Worm (Caenorhabditis elegans) whole organism, late embryonic: ENCODE data around the gene srh-214.

Experiments used
- K02D7.2 ChIP-seq: sonication (generic microtip); optimal IDR thresholded peaks from 2 replicates; lab custom pipeline; 2017; ENCODE audit warnings: mild to moderate bottlenecking, missing genetic modification characterization, missing compliant biosample characterization
- ama-1 ChIP-seq: fragments of 150-350 bp; optimal IDR thresholded peaks from 2 replicates; lab custom pipeline; 2014
- ceh-14 ChIP-seq: sonication (generic microtip); optimal IDR thresholded peaks from 2 replicates; lab custom pipeline; 2016; ENCODE audit warnings: missing genotype, missing genetic modification characterization, missing compliant biosample characterization
- ceh-18 ChIP-seq: sonication (generic microtip); optimal IDR thresholded peaks from 2 replicates; lab custom pipeline; 2016; ENCODE audit warnings: missing genetic modification characterization, missing compliant biosample characterization
- ceh-19 ChIP-seq: fragments of 200-800 bp; sonication (Bioruptor generic); optimal IDR thresholded peaks from 2 replicates; lab custom pipeline; 2018; ENCODE audit warnings: mild to moderate bottlenecking, missing genetic modification characterization, missing compliant biosample characterization
- ceh-2 ChIP-seq: sonication (generic microtip); optimal IDR thresholded peaks from 2 replicates; lab custom pipeline; 2016; ENCODE audit warnings: missing genotype, missing genetic modification characterization, missing compliant biosample characterization
- ceh-22 ChIP-seq: sonication (generic microtip); optimal IDR thresholded peaks from 2 replicates; lab custom pipeline; 2017; ENCODE audit warnings: missing biosample characterization, missing genetic modification characterization
- ceh-24 ChIP-seq: sonication (generic microtip); optimal IDR thresholded peaks from 2 replicates; lab custom pipeline; 2016; ENCODE audit warnings: mild to moderate bottlenecking, missing genetic modification characterization, missing compliant biosample characterization
- ceh-30 ChIP-seq: fragments of 150-350 bp; optimal IDR thresholded peaks from 2 replicates; lab custom pipeline; 2014; ENCODE audit warnings: missing biosample characterization, missing genetic modification characterization
- ceh-31 ChIP-seq: sonication (generic microtip); optimal IDR thresholded peaks from 2 replicates; lab custom pipeline; 2016; ENCODE audit warnings: missing genetic modification characterization, missing compliant biosample characterization
- ceh-34 ChIP-seq: sonication (generic microtip); optimal IDR thresholded peaks from 2 replicates; lab custom pipeline; 2016; ENCODE audit warnings: mild to moderate bottlenecking, missing genetic modification characterization, missing compliant biosample characterization
- ceh-45 ChIP-seq: fragments of 200-800 bp; sonication (Bioruptor generic); IDR thresholded peaks from 2 replicates; pipeline ENCODE4 v1.3.6; 2022; ENCODE audit warnings: missing genetic modification reagents, missing genetic modification characterization, missing compliant biosample characterization
- ceh-48 ChIP-seq: sonication (generic microtip); optimal IDR thresholded peaks from 2 replicates; lab custom pipeline; 2016; ENCODE audit warnings: missing genetic modification characterization, inconsistent platforms, missing compliant biosample characterization
- ceh-6 ChIP-seq: fragments of 200-800 bp; sonication (Bioruptor generic); optimal IDR thresholded peaks from 2 replicates; lab custom pipeline; 2018; ENCODE audit warnings: mild to moderate bottlenecking, missing genetic modification characterization, missing compliant biosample characterization
- ceh-9 ChIP-seq: sonication (generic microtip); optimal IDR thresholded peaks from 2 replicates; lab custom pipeline; 2016; ENCODE audit warnings: mild to moderate bottlenecking, missing genetic modification characterization, inconsistent platforms, missing compliant biosample characterization
- che-1 ChIP-seq: sonication (generic microtip); optimal IDR thresholded peaks from 2 replicates; lab custom pipeline; 2016; ENCODE audit warnings: mild to moderate bottlenecking, missing genetic modification characterization, missing compliant biosample characterization
- dmd-4 ChIP-seq: sonication (generic microtip); optimal IDR thresholded peaks from 2 replicates; lab custom pipeline; 2016; ENCODE audit warnings: borderline replicate concordance, missing genetic modification characterization, missing compliant biosample characterization
- elt-2 ChIP-seq: sonication (generic microtip); optimal IDR thresholded peaks from 2 replicates; lab custom pipeline; 2016; ENCODE audit warnings: missing genetic modification reagents, missing genetic modification characterization, missing compliant biosample characterization
- elt-4 ChIP-seq: sonication (generic microtip); optimal IDR thresholded peaks from 2 replicates; lab custom pipeline; 2016; ENCODE audit warnings: missing genetic modification characterization, missing compliant biosample characterization
- ets-4 ChIP-seq: sonication (generic microtip); optimal IDR thresholded peaks from 2 replicates; lab custom pipeline; 2016; ENCODE audit warnings: missing genetic modification characterization, missing compliant biosample characterization
- eyg-1 ChIP-seq: sonication (generic microtip); optimal IDR thresholded peaks from 2 replicates; lab custom pipeline; 2016; ENCODE audit warnings: missing genotype, missing genetic modification characterization, missing compliant biosample characterization
- fax-1 ChIP-seq: sonication (generic microtip); optimal IDR thresholded peaks from 2 replicates; lab custom pipeline; 2016; ENCODE audit warnings: missing genotype, missing genetic modification characterization, missing compliant biosample characterization
- hlh-15 ChIP-seq: sonication (generic microtip); optimal IDR thresholded peaks from 2 replicates; lab custom pipeline; 2016; ENCODE audit warnings: missing genetic modification characterization, missing compliant biosample characterization
- lim-6 ChIP-seq: sonication (generic microtip); optimal IDR thresholded peaks from 2 replicates; lab custom pipeline; 2016; ENCODE audit warnings: missing genetic modification characterization, missing compliant biosample characterization
- mec-3 ChIP-seq: sonication (generic microtip); optimal IDR thresholded peaks from 2 replicates; lab custom pipeline; 2016; ENCODE audit warnings: borderline replicate concordance, missing genetic modification characterization, missing compliant biosample characterization
- nfya-1 ChIP-seq: sonication (generic microtip); optimal IDR thresholded peaks from 2 replicates; lab custom pipeline; 2017; ENCODE audit warnings: missing genetic modification characterization, mild to moderate bottlenecking, missing compliant biosample characterization, antibody characterized with exemption, moderate library complexity
- nhr-11 ChIP-seq: fragments of 150-350 bp; optimal IDR thresholded peaks from 2 replicates; lab custom pipeline; 2014; ENCODE audit warnings: missing biosample characterization, missing genetic modification characterization
- nhr-232 ChIP-seq: sonication (generic microtip); optimal IDR thresholded peaks from 2 replicates; lab custom pipeline; 2016; ENCODE audit warnings: missing genetic modification characterization, missing compliant biosample characterization
- npax-4 ChIP-seq: sonication (generic microtip); optimal IDR thresholded peaks from 2 replicates; lab custom pipeline; 2016; ENCODE audit warnings: missing genetic modification characterization, missing compliant biosample characterization
- odd-2 ChIP-seq: sonication (generic microtip); optimal IDR thresholded peaks from 2 replicates; lab custom pipeline; 2017; ENCODE audit warnings: antibody characterized with exemption, mild to moderate bottlenecking, missing genetic modification characterization, missing compliant biosample characterization
- pat-9 ChIP-seq: fragments of 200-800 bp; sonication (Bioruptor generic); optimal IDR thresholded peaks from 2 replicates; lab custom pipeline; 2018; ENCODE audit warnings: mild to moderate bottlenecking, missing genetic modification characterization, moderate library complexity, missing compliant biosample characterization
- pax-1 ChIP-seq: fragments of 150-350 bp; optimal IDR thresholded peaks from 2 replicates; lab custom pipeline; 2014; ENCODE audit warnings: missing biosample characterization, missing genetic modification characterization
- pha-2 ChIP-seq: sonication (generic microtip); optimal IDR thresholded peaks from 2 replicates; lab custom pipeline; 2017; ENCODE audit warnings: mild to moderate bottlenecking, missing genetic modification characterization, missing compliant biosample characterization
- pha-4 ChIP-seq: fragments of 150-350 bp; optimal IDR thresholded peaks from 2 replicates; lab custom pipeline; 2018; ENCODE audit warnings: missing biosample characterization, missing genetic modification reagents, missing genetic modification characterization
- pros-1 ChIP-seq: fragments of 150-350 bp; optimal IDR thresholded peaks from 2 replicates; lab custom pipeline; 2014; ENCODE audit warnings: missing biosample characterization, missing genetic modification reagents, missing genetic modification characterization
- ref-2 ChIP-seq: sonication (generic microtip); optimal IDR thresholded peaks from 2 replicates; lab custom pipeline; 2016; ENCODE audit warnings: missing genetic modification characterization, missing compliant biosample characterization
- rnt-1 ChIP-seq: sonication (generic microtip); optimal IDR thresholded peaks from 2 replicates; lab custom pipeline; 2016; ENCODE audit warnings: missing genetic modification characterization, missing compliant biosample characterization
- sdc-2 ChIP-seq: sonication (generic microtip); optimal IDR thresholded peaks from 2 replicates; lab custom pipeline; 2016; ENCODE audit warnings: missing genotype, missing genetic modification characterization, missing compliant biosample characterization
- sox-2 ChIP-seq: fragments of 200-800 bp; sonication (Bioruptor generic); IDR thresholded peaks from 2 replicates; pipeline ENCODE4 v1.3.6; 2022; ENCODE audit warnings: missing genetic modification reagents, missing genetic modification characterization, missing compliant biosample characterization
- sox-4 ChIP-seq: sonication (generic microtip); optimal IDR thresholded peaks from 2 replicates; lab custom pipeline; 2017; ENCODE audit warnings: mild to moderate bottlenecking, missing genetic modification characterization, inconsistent platforms, missing compliant biosample characterization
- syd-9 ChIP-seq: sonication (generic microtip); optimal IDR thresholded peaks from 2 replicates; lab custom pipeline; 2016; ENCODE audit warnings: mild to moderate bottlenecking, missing genetic modification characterization, moderate library complexity, missing compliant biosample characterization
- tbx-7 ChIP-seq: sonication (generic microtip); optimal IDR thresholded peaks from 2 replicates; lab custom pipeline; 2016; ENCODE audit warnings: missing genotype, missing genetic modification characterization, missing compliant biosample characterization
- unc-42 ChIP-seq: sonication (generic microtip); optimal IDR thresholded peaks from 2 replicates; lab custom pipeline; 2016; ENCODE audit warnings: missing genotype, missing genetic modification characterization, missing compliant biosample characterization
- unc-55 ChIP-seq: sonication (generic microtip); optimal IDR thresholded peaks from 2 replicates; lab custom pipeline; 2017; ENCODE audit warnings: missing biosample characterization, missing genetic modification reagents, missing genetic modification characterization
- unc-86 ChIP-seq: sonication (generic microtip); optimal IDR thresholded peaks from 2 replicates; lab custom pipeline; 2016; ENCODE audit warnings: missing genetic modification characterization, missing compliant biosample characterization
- zip-5 ChIP-seq: sonication (generic microtip); optimal IDR thresholded peaks from 2 replicates; lab custom pipeline; 2016; ENCODE audit warnings: missing genetic modification characterization, missing compliant biosample characterization
- ztf-16 ChIP-seq: sonication (generic microtip); optimal IDR thresholded peaks from 2 replicates; lab custom pipeline; 2017; ENCODE audit warnings: missing genetic modification characterization, missing compliant biosample characterization

srh-214 gene

DNA sequence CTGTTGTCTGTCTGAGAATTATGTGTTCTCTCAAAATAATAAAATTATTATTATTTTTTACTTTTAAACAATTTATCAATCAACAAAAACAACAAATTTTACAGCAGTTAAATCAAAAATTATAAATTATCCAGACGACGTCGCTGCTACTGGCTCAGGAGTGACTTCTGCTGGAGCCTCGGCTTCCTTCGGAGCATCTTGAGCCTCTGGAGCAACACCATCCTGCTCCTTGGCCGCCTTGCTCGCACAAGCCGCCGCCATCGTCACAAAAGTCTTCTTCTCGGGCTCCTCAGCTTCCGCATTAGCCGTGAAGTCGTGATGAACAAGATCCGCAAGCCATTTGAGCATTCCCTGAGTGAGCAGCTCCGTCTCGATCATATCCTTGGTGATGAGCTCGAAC is 36.8 kb downstream of the srh-214 start:
- no peak for TF ChIP-seq che-1
- TF ChIP-seq tbx-7 (tag; lab: Kevin White, UChicago), result no peak
- no peak for TF ChIP-seq nhr-11 (tag; lab: Kevin White, UChicago)
- no peak for TF ChIP-seq ceh-18 (tag; lab: Kevin White, UChicago)
- no peak for TF ChIP-seq ceh-30 (tag; lab: Kevin White, UChicago)
- TF ChIP-seq elt-2 (tag; lab: Kevin White, UChicago), result no peak
- TF ChIP-seq odd-2 (tag; lab: Kevin White, UChicago), result no peak
- TF ChIP-seq ama-1 (lab: Kevin White, UChicago), result no peak

DNA sequence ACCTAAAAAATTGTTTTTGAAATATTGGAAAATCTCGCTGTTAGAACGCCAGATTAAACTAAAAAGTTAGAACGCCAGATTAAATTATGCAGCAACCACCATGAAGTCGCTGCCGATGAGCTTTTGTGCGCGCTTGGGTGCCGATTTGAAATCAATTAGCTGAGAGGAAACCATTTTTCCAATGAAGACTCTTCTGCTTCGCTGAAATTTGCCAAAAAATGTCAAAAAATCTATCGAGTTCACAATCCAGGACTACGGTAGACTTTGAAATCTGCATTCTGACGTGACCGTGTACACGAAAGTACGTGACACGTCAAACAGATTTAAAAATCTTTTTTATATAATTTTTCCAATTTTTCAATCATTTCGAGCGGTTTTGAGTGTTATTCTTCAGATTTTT is 40.6 kb downstream of the srh-214 start, which contains the start of gene immt-2:
TSS of gene immt-2 (plus strand) at position 301 of the 400 bp plus-strand sequence.
- TF ChIP-seq rnt-1 (no peak), eyg-1 (no peak), unc-55 (GFP tag; lab: Kevin White, UChicago) (no peak), lim-6 (tag; lab: Kevin White, UChicago) (no peak), ceh-48 (no peak), ref-2 (tag; lab: Kevin White, UChicago) (no peak), pat-9 (tag; lab: Kevin White, UChicago) (no peak), pha-2 (tag; lab: Kevin White, UChicago) (no peak), npax-4 (no peak), elt-2 (tag; lab: Kevin White, UChicago) (no peak), unc-86 (tag; lab: Kevin White, UChicago) (no peak), mec-3 (tag; lab: Kevin White, UChicago) (no peak), K02D7.2 (no peak), sox-2 (no peak), ceh-2 (tag; lab: Kevin White, UChicago) (no peak), ceh-19 (GFP tag; lab: Kevin White, UChicago) (no peak), fax-1 (tag; lab: Kevin White, UChicago) (no peak), ceh-6 (GFP tag; lab: Kevin White, UChicago) (no peak), nhr-232 (tag; lab: Kevin White, UChicago) (no peak)

DNA sequence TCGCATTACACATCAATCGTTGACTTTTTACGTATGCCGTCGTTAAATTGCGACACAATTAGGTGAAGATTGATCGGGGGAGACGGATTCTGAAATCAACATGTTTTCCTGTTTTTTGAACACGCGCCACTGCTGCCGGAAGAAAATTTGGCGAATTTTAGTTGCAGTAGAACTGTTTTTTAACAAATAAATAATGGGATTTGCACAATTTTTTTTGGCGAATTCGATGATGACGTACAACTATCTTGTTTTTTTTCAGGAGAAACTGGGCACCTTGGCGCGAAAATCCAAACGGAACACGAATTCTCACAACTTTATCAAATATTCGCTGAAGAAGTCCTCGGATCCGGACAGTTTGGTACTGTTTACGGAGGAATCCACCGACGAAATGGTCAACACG is 43.5 kb downstream of the srh-214 start:
- no peak for TF ChIP-seq ceh-22
- no peak for TF ChIP-seq zip-5 (tag; lab: Kevin White, UChicago)
- no peak for TF ChIP-seq ceh-6 (GFP tag; lab: Kevin White, UChicago)
- TF ChIP-seq ref-2 (tag; lab: Kevin White, UChicago), result no peak
- no peak for TF ChIP-seq nhr-232 (tag; lab: Kevin White, UChicago)
- no peak for TF ChIP-seq ceh-31 (tag; lab: Kevin White, UChicago)
- no peak for TF ChIP-seq K02D7.2
- TF ChIP-seq mec-3 (tag; lab: Kevin White, UChicago), result no peak
- no peak for TF ChIP-seq ceh-30 (tag; lab: Kevin White, UChicago)
- no peak for TF ChIP-seq sdc-2 (tag; lab: Kevin White, UChicago)
- no peak for TF ChIP-seq hlh-15 (tag; lab: Kevin White, UChicago)
- TF ChIP-seq syd-9, result no peak
- TF ChIP-seq ceh-45, result no peak
- no peak for TF ChIP-seq pax-1 (tag; lab: Kevin White, UChicago)
- no peak for TF ChIP-seq nfya-1 (tag; lab: Kevin White, UChicago)
- no peak for TF ChIP-seq ceh-9 (tag; lab: Kevin White, UChicago)
- TF ChIP-seq ztf-16 (tag; lab: Kevin White, UChicago), result no peak
- no peak for TF ChIP-seq elt-4
- no peak for TF ChIP-seq sox-4 (tag; lab: Kevin White, UChicago)

DNA sequence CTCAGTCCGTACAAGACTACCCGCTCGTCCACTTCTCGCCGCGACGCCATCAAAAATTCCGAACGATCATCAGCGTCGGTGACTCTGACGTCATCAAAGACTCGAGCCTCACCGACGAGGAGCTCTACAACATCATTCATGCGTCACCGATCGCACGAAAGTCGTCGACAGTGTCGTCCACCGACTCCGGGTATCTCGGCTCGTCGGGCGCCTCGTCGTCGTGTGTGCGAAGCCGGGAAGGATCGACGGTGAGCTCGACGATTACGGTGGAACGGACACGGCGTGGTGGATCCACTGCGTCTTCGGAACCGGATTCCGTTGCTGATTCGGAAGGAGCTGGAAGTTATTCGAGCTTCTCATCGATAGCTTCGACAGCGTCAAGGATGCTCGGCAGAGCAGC is 44.7 kb downstream of the srh-214 start:
- TF ChIP-seq elt-2 (tag; lab: Kevin White, UChicago) (no peak), ceh-19 (GFP tag; lab: Kevin White, UChicago) (no peak), ceh-31 (tag; lab: Kevin White, UChicago) (no peak), dmd-4 (no peak), pha-4 (tag; lab: Kevin White, UChicago) (no peak), ceh-48 (no peak), ets-4 (tag; lab: Kevin White, UChicago) (no peak), sdc-2 (tag; lab: Kevin White, UChicago) (no peak), ceh-34 (tag; lab: Kevin White, UChicago) (no peak), ceh-2 (tag; lab: Kevin White, UChicago) (no peak), zip-5 (tag; lab: Kevin White, UChicago) (no peak), ceh-24 (no peak), pros-1 (tag; lab: Kevin White, UChicago) (no peak), unc-42 (tag; lab: Kevin White, UChicago) (no peak), ceh-14 (tag; lab: Kevin White, UChicago) (no peak)
